Fruit fly (Drosophila melanogaster) whole organism, embryonic: ENCODE measurements around the gene Mlc1.
A peak's percentile ranks its signal among the peaks of the same experiment; 100 is the strongest.

Experiments
- Antp ChIP-seq: fragments of 200-800 bp; sonication (Bioruptor generic); optimal IDR thresholded peaks from 3 replicates; lab custom pipeline; 2016; ENCODE audit warnings: missing biosample characterization, missing genetic modification characterization
- Atf-2 ChIP-seq: fragments of 200-800 bp; sonication (Bioruptor generic); optimal IDR thresholded peaks from 2 replicates; lab custom pipeline; 2016; ENCODE audit warnings: missing biosample characterization, missing genetic modification characterization
- CG10543 ChIP-seq: fragments of 200-800 bp; sonication (Bioruptor generic); optimal IDR thresholded peaks from 3 replicates; lab custom pipeline; 2017; ENCODE audit warnings: missing biosample characterization, mild to moderate bottlenecking, missing genetic modification characterization, moderate library complexity
- CG10959 ChIP-seq: fragments of 200-800 bp; sonication (Bioruptor generic); IDR thresholded peaks from 2 replicates; pipeline ENCODE4 v1.3.6; 2022; ENCODE audit warnings: missing biosample characterization, missing genetic modification characterization
- CG11695 ChIP-seq: fragments of 200-800 bp; sonication (Bioruptor generic); IDR thresholded peaks from 3 replicates; pipeline ENCODE4 v1.3.6; 2022; ENCODE audit warnings: missing biosample characterization, missing genetic modification characterization
- CG12236 ChIP-seq: fragments of 200-800 bp; sonication (Bioruptor generic); optimal IDR thresholded peaks from 2 replicates; lab custom pipeline; 2016; ENCODE audit warnings: missing biosample characterization, missing genetic modification characterization
- CG14667 ChIP-seq: fragments of 200-800 bp; sonication (Bioruptor generic); IDR thresholded peaks from 2 replicates; pipeline ENCODE4 v1.3.6; 2022; ENCODE audit warnings: missing biosample characterization, missing genetic modification characterization
- CG18476 ChIP-seq: fragments of 200-800 bp; sonication (Bioruptor generic); optimal IDR thresholded peaks from 2 replicates; lab custom pipeline; 2016; ENCODE audit warnings: missing biosample characterization, mild to moderate bottlenecking, missing genetic modification characterization
- CG2129 ChIP-seq: fragments of 200-800 bp; sonication (Bioruptor generic); IDR thresholded peaks from 2 replicates; pipeline ENCODE4 v1.3.6; 2022; ENCODE audit warnings: missing biosample characterization, missing genetic modification characterization; ENCODE audit not compliant: partially characterized antibody
- CG31365 ChIP-seq: fragments of 200-800 bp; sonication (Bioruptor generic); optimal IDR thresholded peaks from 2 replicates; lab custom pipeline; 2018; ENCODE audit warnings: missing biosample characterization, mild to moderate bottlenecking, missing genetic modification characterization
- CG31388 ChIP-seq: fragments of 200-800 bp; sonication (Bioruptor generic); optimal IDR thresholded peaks from 2 replicates; lab custom pipeline; 2016; ENCODE audit warnings: missing biosample characterization, missing genetic modification characterization
- CG3847 ChIP-seq: fragments of 200-800 bp; sonication (Bioruptor generic); IDR thresholded peaks from 2 replicates; pipeline ENCODE4 v1.3.6; 2022; ENCODE audit warnings: missing biosample characterization, missing genetic modification characterization
- CG4424 ChIP-seq: fragments of 200-800 bp; sonication (Bioruptor generic); optimal IDR thresholded peaks from 3 replicates; lab custom pipeline; 2016; ENCODE audit warnings: missing biosample characterization, missing genetic modification characterization
- CG8924 ChIP-seq: fragments of 200-800 bp; optimal IDR thresholded peaks from 3 replicates; lab custom pipeline; 2019; ENCODE audit warnings: missing biosample characterization, mild to moderate bottlenecking, missing genetic modification characterization, moderate library complexity
- D ChIP-seq, 2 experiments: fragments of 200-800 bp in 1 of 2; fragments of >200 bp in 1 of 2; sonication (Bioruptor generic) in 1 of 2; optimal IDR thresholded peaks; 2 replicates in 1 of 2; 3 replicates in 1 of 2; lab custom pipeline; 2017; ENCODE audit warnings: mild to moderate bottlenecking in 1 of 2, missing biosample characterization in 1 of 2, missing genetic modification characterization in 1 of 2, missing genetic modification reagents in 1 of 2
- Deaf1 ChIP-seq: fragments of 200-800 bp; optimal IDR thresholded peaks from 3 replicates; lab custom pipeline; 2019; ENCODE audit warnings: missing biosample characterization, mild to moderate bottlenecking, missing genetic modification characterization, moderate library complexity
- Dip3 ChIP-seq: fragments of 200-800 bp; sonication (Bioruptor generic); optimal IDR thresholded peaks from 3 replicates; lab custom pipeline; 2016; ENCODE audit warnings: missing biosample characterization, missing genetic modification characterization
- E2f1 ChIP-seq: fragments of 200-800 bp; sonication (Bioruptor generic); IDR thresholded peaks from 2 replicates; pipeline ENCODE4 v1.3.6; 2022; ENCODE audit warnings: missing biosample characterization, missing genetic modification characterization
- Elba2 ChIP-seq: fragments of 200-800 bp; sonication (Bioruptor generic); optimal IDR thresholded peaks from 3 replicates; lab custom pipeline; 2016; ENCODE audit warnings: missing biosample characterization, missing genetic modification characterization
- Fer3 ChIP-seq: fragments of 200-800 bp; sonication (Bioruptor generic); optimal IDR thresholded peaks from 2 replicates; lab custom pipeline; 2018; ENCODE audit warnings: missing biosample characterization, mild to moderate bottlenecking, missing genetic modification characterization, moderate library complexity
- Lhr ChIP-seq: fragments of 200-800 bp; sonication (Bioruptor generic); optimal IDR thresholded peaks from 3 replicates; lab custom pipeline; 2017; ENCODE audit warnings: mild to moderate bottlenecking, missing biosample characterization, missing genetic modification reagents, missing genetic modification characterization
- Med ChIP-seq: fragments of 200-800 bp; sonication (Bioruptor generic); peaks from one replicate; lab custom pipeline; 2016; ENCODE audit warnings: missing biosample characterization, missing genetic modification characterization, mild to moderate bottlenecking, inconsistent platforms, moderate library complexity
- Mes4 ChIP-seq: fragments of 200-800 bp; sonication (Bioruptor generic); optimal IDR thresholded peaks from 2 replicates; lab custom pipeline; 2016; ENCODE audit warnings: missing biosample characterization, missing genetic modification characterization
- Rx ChIP-seq: fragments of 200-800 bp; sonication (Bioruptor generic); IDR thresholded peaks from 2 replicates; pipeline ENCODE4 v1.3.6; 2022; ENCODE audit warnings: missing biosample characterization, missing genetic modification characterization
- Scr ChIP-seq: fragments of 200-800 bp; sonication (Bioruptor generic); IDR thresholded peaks from 2 replicates; pipeline ENCODE4 v1.3.6; 2022; ENCODE audit warnings: missing biosample characterization, missing genetic modification characterization; ENCODE audit not compliant: partially characterized antibody
- Six4 ChIP-seq: fragments of 200-800 bp; sonication (Bioruptor generic); optimal IDR thresholded peaks from 2 replicates; lab custom pipeline; 2016; ENCODE audit warnings: missing biosample characterization, missing genetic modification characterization
- Sox100B ChIP-seq: fragments of 200-800 bp; sonication (Bioruptor generic); optimal IDR thresholded peaks from 3 replicates; lab custom pipeline; 2018; ENCODE audit warnings: missing biosample characterization, mild to moderate bottlenecking, missing genetic modification characterization
- Spps ChIP-seq: fragments of 200-800 bp; sonication (Bioruptor generic); optimal IDR thresholded peaks from 2 replicates; lab custom pipeline; 2018; ENCODE audit warnings: missing biosample characterization, mild to moderate bottlenecking, missing genetic modification characterization
- Stat92E ChIP-seq, 3 experiments: fragments of >200 bp in 2 of 3; fragments of 200-800 bp in 1 of 3; sonication (Bioruptor generic) in 1 of 3; optimal IDR thresholded peaks; 2 replicates each; lab custom pipeline; 2017 to 2019; ENCODE audit warnings: missing biosample characterization in 3 of 3, missing genetic modification characterization in 3 of 3, mild to moderate bottlenecking in 1 of 3, moderate library complexity in 1 of 3
- ash1 ChIP-seq: fragments of 200-800 bp; sonication (Bioruptor generic); optimal IDR thresholded peaks from 2 replicates; lab custom pipeline; 2018; ENCODE audit warnings: missing biosample characterization, mild to moderate bottlenecking, missing genetic modification characterization
- bcd ChIP-seq: fragments of 200-800 bp; sonication (Bioruptor generic); optimal IDR thresholded peaks from 2 replicates; lab custom pipeline; 2017; ENCODE audit warnings: missing biosample characterization, mild to moderate bottlenecking, missing genetic modification characterization
- dmrt11E ChIP-seq: fragments of 200-800 bp; sonication (Bioruptor generic); optimal IDR thresholded peaks from 3 replicates; lab custom pipeline; 2018; ENCODE audit warnings: missing biosample characterization, mild to moderate bottlenecking, missing genetic modification characterization, moderate library complexity
- ems ChIP-seq: fragments of 200-800 bp; sonication (Bioruptor generic); optimal IDR thresholded peaks from 3 replicates; lab custom pipeline; 2016; ENCODE audit warnings: missing biosample characterization, missing genetic modification characterization
- eve ChIP-seq, 2 experiments: fragments of >200 bp; optimal IDR thresholded peaks; 2 replicates each; lab custom pipeline; 2017; ENCODE audit warnings: missing biosample characterization in 2 of 2, missing genetic modification characterization in 2 of 2
- ewg ChIP-seq: fragments of 200-800 bp; sonication (Bioruptor generic); optimal IDR thresholded peaks from 3 replicates; lab custom pipeline; 2017; ENCODE audit warnings: mild to moderate bottlenecking, missing biosample characterization, missing genetic modification reagents, missing genetic modification characterization
- exex ChIP-seq: fragments of 200-800 bp; sonication (Bioruptor generic); optimal IDR thresholded peaks from 4 replicates; lab custom pipeline; 2018; ENCODE audit warnings: missing biosample characterization, mild to moderate bottlenecking, missing genetic modification characterization, moderate library complexity
- fru ChIP-seq: fragments of >200 bp; optimal IDR thresholded peaks from 2 replicates; lab custom pipeline; 2017
- gsb ChIP-seq: fragments of 200-800 bp; sonication (Bioruptor generic); IDR thresholded peaks from 2 replicates; pipeline ENCODE4 v1.3.6; 2022; ENCODE audit warnings: missing biosample characterization, missing genetic modification characterization
- hb ChIP-seq: fragments of 200-800 bp; sonication (Bioruptor generic); IDR thresholded peaks from 3 replicates; pipeline ENCODE4 v1.3.6; 2022; ENCODE audit warnings: missing biosample characterization, missing genetic modification characterization; ENCODE audit not compliant: partially characterized antibody
- jumu ChIP-seq: fragments of 200-800 bp; sonication (Bioruptor generic); optimal IDR thresholded peaks from 3 replicates; lab custom pipeline; 2016; ENCODE audit warnings: missing biosample characterization, missing genetic modification characterization
- luna ChIP-seq: fragments of 200-800 bp; sonication (Bioruptor generic); optimal IDR thresholded peaks from 2 replicates; lab custom pipeline; 2016; ENCODE audit warnings: missing biosample characterization, missing genetic modification characterization
- oc ChIP-seq: fragments of 200-800 bp; sonication (Bioruptor generic); optimal IDR thresholded peaks from 2 replicates; lab custom pipeline; 2018; ENCODE audit warnings: missing biosample characterization, mild to moderate bottlenecking, missing genetic modification characterization, moderate library complexity
- pzg ChIP-seq: fragments of 200-800 bp; sonication (Bioruptor generic); optimal IDR thresholded peaks from 3 replicates; lab custom pipeline; 2018; ENCODE audit warnings: missing biosample characterization, mild to moderate bottlenecking, missing genetic modification characterization, moderate library complexity
- row ChIP-seq: fragments of 200-800 bp; sonication (Bioruptor generic); IDR thresholded peaks from 3 replicates; pipeline ENCODE4 v1.3.6; 2022; ENCODE audit warnings: missing biosample characterization, missing genetic modification characterization
- slbo ChIP-seq: fragments of 200-800 bp; sonication (Bioruptor generic); IDR thresholded peaks from 2 replicates; pipeline ENCODE4 v1.3.6; 2022; ENCODE audit warnings: missing biosample characterization, missing genetic modification characterization
- slp2 ChIP-seq: fragments of 200-800 bp; sonication (Bioruptor generic); optimal IDR thresholded peaks from 2 replicates; lab custom pipeline; 2016; ENCODE audit warnings: missing biosample characterization, missing genetic modification characterization
- tio ChIP-seq: fragments of 200-800 bp; sonication (Bioruptor generic); optimal IDR thresholded peaks from 2 replicates; lab custom pipeline; 2017; ENCODE audit warnings: missing biosample characterization, missing genetic modification characterization, inconsistent platforms
- wek ChIP-seq: fragments of 200-800 bp; sonication (Bioruptor generic); optimal IDR thresholded peaks from 3 replicates; lab custom pipeline; 2018; ENCODE audit warnings: missing biosample characterization, mild to moderate bottlenecking, missing genetic modification characterization, moderate library complexity
- zen ChIP-seq: fragments of 200-800 bp; sonication (Bioruptor generic); optimal IDR thresholded peaks from 3 replicates; lab custom pipeline; 2018; ENCODE audit warnings: missing biosample characterization, mild to moderate bottlenecking, missing genetic modification characterization, moderate library complexity

Gene Mlc1

DNA sequence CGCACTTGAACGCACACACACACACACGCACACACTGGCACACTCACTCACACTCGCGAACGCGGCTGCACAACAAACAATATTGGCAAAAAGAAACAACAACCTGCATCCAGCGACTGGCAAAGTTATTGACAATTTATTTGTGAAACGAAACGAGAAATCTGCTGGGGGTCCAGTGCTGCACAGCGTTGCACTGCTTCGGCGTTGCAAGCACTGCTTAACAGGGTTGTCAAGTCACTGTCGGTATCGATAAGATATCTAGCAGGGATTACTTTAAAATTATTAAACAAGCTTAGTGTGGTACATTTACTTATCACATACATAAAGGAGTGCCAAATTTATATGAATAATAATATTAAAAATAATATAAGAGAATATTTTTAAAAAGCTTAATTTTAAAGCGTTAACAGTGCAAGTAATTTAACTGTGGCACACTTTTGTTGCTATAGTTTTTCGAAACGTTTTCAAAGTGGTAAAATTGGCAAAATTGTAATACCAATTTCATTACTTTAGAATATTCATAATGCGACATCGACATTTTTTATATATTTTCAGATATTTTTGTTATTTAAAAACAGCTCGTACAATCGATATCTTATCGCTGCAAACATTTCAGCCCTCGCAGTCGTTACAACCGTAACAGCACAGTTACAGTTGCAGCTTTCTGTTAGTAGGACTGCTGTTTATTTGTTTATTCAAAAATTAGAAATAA, 52.6 kb downstream of the Mlc1 start, which contains the start of the genes dsd and Tusp (continued):
- TF ChIP-seq CG18476 (GFP tag; lab: Kevin White, UChicago) = peak; percentile 54
- peak; percentile 91 for TF ChIP-seq row
- TF ChIP-seq Six4 (GFP tag; lab: Kevin White, UChicago) = peak; percentile 58
- peak; percentile 72 for TF ChIP-seq Dip3
- TF ChIP-seq CG11695 (GFP tag; lab: Robert Waterston, UW) = peak; percentile 28; the same call in 1 of the 3 replicates
- TF ChIP-seq CG31365 (tag; lab: Kevin White, UChicago) = peak; percentile 55
- no peak for TF ChIP-seq D (optimal IDR thresholded peaks at IDR 0.05; lab: Kevin White, UChicago)
- TF ChIP-seq D (GFP tag; optimal IDR thresholded peaks at IDR 0.05; lab: Kevin White, UChicago) = peak; percentile 62
- TF ChIP-seq Deaf1 (tag; lab: Kevin White, UChicago) = no peak
- TF ChIP-seq Mes4 (GFP tag; lab: Kevin White, UChicago) = peak; percentile 6
- peak; percentile 35 for TF ChIP-seq slp2
- TF ChIP-seq CG8924 (tag; lab: Kevin White, UChicago) = peak; percentile 64
- peak; percentile 51; the same call in 1 of the 3 replicates for TF ChIP-seq hb (GFP tag; lab: Robert Waterston, UW)
- TF ChIP-seq E2f1 (GFP tag; lab: Robert Waterston, UW) = peak; percentile 58
- peak; percentile 65 for TF ChIP-seq bcd (GFP tag; lab: Kevin White, UChicago)
- no peak for TF ChIP-seq Spps
- peak; percentile 93 for TF ChIP-seq slbo (GFP tag; lab: Robert Waterston, UW)
- TF ChIP-seq zen (tag; lab: Kevin White, UChicago) = peak; percentile 48
- TF ChIP-seq oc (tag; lab: Kevin White, UChicago) = no peak
- peak; percentile 12 for TF ChIP-seq ash1 (GFP tag; lab: Kevin White, UChicago)
- TF ChIP-seq gsb (GFP tag; lab: Robert Waterston, UW) = peak; percentile 46; the same call in 1 of the 2 replicates
- TF ChIP-seq Rx = peak; percentile 68
- TF ChIP-seq Lhr (GFP tag; lab: Kevin White, UChicago) = peak; percentile 49
- TF ChIP-seq CG4424 (GFP tag; lab: Kevin White, UChicago) = peak; percentile 78
- peak; percentile 89 for TF ChIP-seq CG3847
- TF ChIP-seq exex (tag; lab: Kevin White, UChicago) = peak; percentile 8
- TF ChIP-seq dmrt11E (tag; lab: Kevin White, UChicago) = peak; percentile 65
- no peak for TF ChIP-seq eve (GFP tag; optimal IDR thresholded peaks at IDR 0.05; lab: Kevin White, UChicago)
- TF ChIP-seq ewg = peak; percentile 66
- 0 out of 2 replicates have a peak, but pooled peaks have one; percentile 35 for TF ChIP-seq CG10959
- TF ChIP-seq Med = peak; percentile 97
- peak; percentile 13 for TF ChIP-seq luna (GFP tag; lab: Kevin White, UChicago)
- peak; percentile 69 for TF ChIP-seq pzg (GFP tag; lab: Kevin White, UChicago)
- TF ChIP-seq Fer3 (tag; lab: Kevin White, UChicago) = peak; percentile 56
- TF ChIP-seq fru (lab: Kevin White, UChicago) = no peak
- TF ChIP-seq jumu (GFP tag; lab: Kevin White, UChicago) = peak; percentile 59
- peak; percentile 86 for TF ChIP-seq Antp
- TF ChIP-seq CG12236 = peak; percentile 13
- TF ChIP-seq Sox100B = peak; percentile 70
- peak; percentile 64 for TF ChIP-seq ems (GFP tag; lab: Kevin White, UChicago)
- TF ChIP-seq tio (GFP tag; lab: Kevin White, UChicago) = peak; percentile 70
- peak; percentile 62 for TF ChIP-seq CG14667 (GFP tag; lab: Robert Waterston, UW)
- TF ChIP-seq Atf-2 (GFP tag; lab: Kevin White, UChicago) = peak; percentile 59
- TF ChIP-seq wek = peak; percentile 17
- TF ChIP-seq Stat92E (GFP tag; optimal IDR thresholded peaks at IDR 0.05; lab: Kevin White, UChicago) = no peak
- peak; percentile 60 for TF ChIP-seq Scr
- TF ChIP-seq Elba2 (GFP tag; lab: Kevin White, UChicago) = no peak
- TF ChIP-seq CG2129 = no peak
- peak; percentile 79 for TF ChIP-seq CG10543
- TF ChIP-seq CG31388 (GFP tag; lab: Kevin White, UChicago) = peak; percentile 39
